Worm (Caenorhabditis elegans): ENCODE data around the gene twk-4.

The twk-4 gene

DNA sequence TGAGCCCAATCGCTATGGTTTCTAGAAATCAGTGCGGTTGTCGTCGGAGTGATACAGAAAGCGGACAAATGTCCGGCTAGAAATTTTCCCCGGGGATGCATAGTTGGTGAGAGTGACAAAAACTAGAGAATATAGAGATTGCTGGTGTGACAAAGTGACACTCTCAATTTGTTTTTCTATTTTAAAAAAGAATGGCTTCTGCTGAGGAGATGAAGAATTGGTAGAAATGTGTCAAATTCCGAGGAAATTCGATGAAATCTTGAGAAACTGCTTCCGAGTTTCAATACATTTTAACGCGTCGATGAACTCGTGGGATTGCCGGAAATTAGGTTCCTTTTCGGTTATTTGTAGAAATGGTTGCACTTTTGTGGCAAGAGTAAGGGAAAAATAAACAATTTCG, at the start of gene twk-4:
TSS of gene twk-4 (minus strand) at position 101 of the 400 bp plus-strand sequence.
- TF ChIP-seq lir-3 (tag; optimal IDR thresholded peaks at IDR 0.05) = no peak
- TF ChIP-seq pqm-1 (tag; optimal IDR thresholded peaks at IDR 0.05) = no peak
- TF ChIP-seq F26F4.8 (GFP tag; conservative IDR thresholded peaks at IDR 0.05) = no peak

DNA sequence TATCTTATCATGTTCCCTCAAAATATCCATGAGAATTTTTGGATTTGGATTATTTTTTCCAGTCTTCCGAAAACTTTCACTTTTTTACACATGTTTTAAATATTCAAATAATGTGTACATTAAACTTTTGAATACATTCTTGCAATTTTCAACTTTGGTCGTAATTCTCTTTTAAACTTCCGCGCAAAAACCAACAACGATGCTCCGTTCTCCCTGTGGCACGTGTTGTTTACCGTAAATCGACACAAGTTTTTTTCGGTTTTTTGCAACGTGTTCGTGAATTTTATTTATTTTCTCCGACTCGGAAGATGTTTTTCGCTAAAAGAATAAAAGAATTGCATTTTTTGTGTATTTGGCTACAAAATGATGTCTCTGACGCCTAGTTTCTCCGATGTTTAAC, 48.7 kb upstream of the twk-4 start:
- TF ChIP-seq lsy-2 (tag; optimal IDR thresholded peaks at IDR 0.05) (peak in 1 of 2 experiments; percentile 77), dpl-1 (GFP tag; optimal IDR thresholded peaks at IDR 0.05) (peak; percentile 93), madf-9 (GFP tag; conservative IDR thresholded peaks at IDR 0.05) (no peak), zag-1 (tag; optimal IDR thresholded peaks at IDR 0.05) (no peak), hlh-11 (tag; optimal IDR thresholded peaks at IDR 0.05) (peak; percentile 25), nhr-28 (tag; optimal IDR thresholded peaks at IDR 0.05) (peak; percentile 71), nhr-6 (tag; optimal IDR thresholded peaks at IDR 0.05) (peak; percentile 20), nhr-102 (tag; optimal IDR thresholded peaks at IDR 0.05) (no peak), Y48G9A.11 (GFP tag; IDR thresholded peaks at IDR 0.05) (peak; percentile 98), aha-1 (tag) (no peak), mxl-2 (GFP tag; conservative IDR thresholded peaks at IDR 0.05) (no peak), rbr-2 (tag; optimal IDR thresholded peaks at IDR 0.05) (peak; percentile 8), pqm-1 (tag; optimal IDR thresholded peaks at IDR 0.05) (no peak), skn-1 (tag; optimal IDR thresholded peaks at IDR 0.05) (no peak), R02D3.7 (tag; optimal IDR thresholded peaks at IDR 0.05) (peak; percentile 75), T20F7.1 (GFP tag; optimal IDR thresholded peaks at IDR 0.05) (peak; percentile 96), nhr-77 (tag; optimal IDR thresholded peaks at IDR 0.05) (peak; percentile 8), F44E2.7 (GFP tag; IDR thresholded peaks at IDR 0.05) (no peak), unc-62 (GFP tag; optimal IDR thresholded peaks at IDR 0.05 in 1 of 2) (peak in 1 of 2 experiments; percentile 94), unc-62 (tag; optimal IDR thresholded peaks at IDR 0.05) (no peak), lin-38 (GFP tag; IDR thresholded peaks at IDR 0.05) (no peak), mep-1 (tag; optimal IDR thresholded peaks at IDR 0.05) (peak; percentile 61), hlh-30 (tag; optimal IDR thresholded peaks at IDR 0.05; ENCODE audit: insufficient read depth) (peak; percentile 46), pha-4 (GFP tag; IDR thresholded peaks at IDR 0.05) (no peak), pha-4 (tag; optimal IDR thresholded peaks at IDR 0.05) (peak; percentile 43), dve-1 (tag; optimal IDR thresholded peaks at IDR 0.05; ENCODE audit: insufficient read depth) (peak; percentile 44)

DNA sequence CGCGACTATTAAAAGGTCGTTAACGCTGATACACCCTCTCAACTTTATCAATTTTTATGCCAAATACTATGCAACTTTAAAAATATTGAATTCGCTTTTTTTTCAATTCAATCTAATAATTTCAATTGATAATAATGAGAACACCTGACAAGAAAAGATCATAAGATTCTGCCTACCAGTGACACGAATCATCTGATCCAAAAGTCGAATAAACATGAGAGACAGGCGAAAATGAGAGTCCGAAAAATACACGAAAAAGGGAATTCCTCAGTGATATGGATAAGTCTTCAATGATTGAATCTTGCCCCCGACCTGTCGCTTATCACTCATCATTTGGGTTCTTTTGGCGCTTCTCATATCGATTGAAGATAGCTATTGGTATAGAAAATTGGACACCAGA, 47.5 kb upstream of the twk-4 start:
- TF ChIP-seq lsy-2 (tag; optimal IDR thresholded peaks at IDR 0.05) (no peak), hlh-11 (tag; optimal IDR thresholded peaks at IDR 0.05) (peak; percentile 11), nhr-28 (tag; optimal IDR thresholded peaks at IDR 0.05) (peak; percentile 16), nhr-25 (tag; optimal IDR thresholded peaks at IDR 0.05; ENCODE audit: borderline replicate concordance, insufficient read depth) (no peak), hlh-30 (tag; optimal IDR thresholded peaks at IDR 0.05; ENCODE audit: insufficient read depth) (peak; percentile 74)

DNA sequence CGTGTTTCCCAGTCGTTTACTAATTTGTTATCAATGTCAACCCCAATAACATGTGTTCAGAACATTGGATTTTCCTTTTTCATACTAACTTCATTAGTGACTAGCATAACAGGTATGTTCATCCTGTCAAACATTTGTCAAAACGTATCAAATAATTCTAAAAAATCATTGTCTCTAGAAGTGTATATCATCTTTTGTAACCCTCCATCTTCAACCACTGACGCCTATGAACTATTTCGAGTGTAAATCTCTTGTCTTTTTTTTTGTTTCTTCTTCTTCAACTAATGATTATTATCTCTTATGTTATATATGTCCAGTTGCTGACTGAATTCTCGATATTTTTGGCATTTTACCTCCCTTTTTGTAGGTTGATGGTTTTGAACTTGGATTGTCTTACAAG, 43.6 kb upstream of the twk-4 start:
- TF ChIP-seq daf-19 (GFP tag; conservative IDR thresholded peaks at IDR 0.05) (no peak), nhr-28 (tag; optimal IDR thresholded peaks at IDR 0.05) (peak; percentile 1), hif-1 (tag; optimal IDR thresholded peaks at IDR 0.05) (no peak), fos-1 (tag; optimal IDR thresholded peaks at IDR 0.05) (no peak), nhr-102 (tag; optimal IDR thresholded peaks at IDR 0.05) (no peak), saeg-2 (GFP tag; IDR thresholded peaks at IDR 0.05) (no peak), set-16 (GFP tag; IDR thresholded peaks at IDR 0.05) (no peak)

DNA sequence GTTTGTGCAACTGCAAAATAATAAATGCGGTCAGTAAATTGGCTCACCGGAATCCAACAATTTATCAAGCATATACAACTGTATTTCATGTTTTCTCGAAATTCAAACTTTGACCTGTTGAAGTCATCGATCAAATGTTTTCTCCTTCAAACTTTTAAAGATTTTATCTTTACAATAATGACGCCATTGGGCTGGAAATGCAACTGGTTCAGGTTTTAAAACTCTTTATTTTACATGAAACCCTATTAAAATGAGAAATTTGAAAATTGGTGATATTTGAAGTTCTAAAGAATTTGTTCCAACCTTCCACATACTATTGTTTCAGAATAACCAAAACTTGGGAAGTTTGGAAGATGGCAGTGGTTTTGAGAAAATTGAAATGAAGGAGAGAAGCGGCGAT, 42.9 kb upstream of the twk-4 start:
- TF ChIP-seq ZK546.5 (tag; optimal IDR thresholded peaks at IDR 0.05) = no peak
- no peak for TF ChIP-seq sdz-12 (GFP tag; optimal IDR thresholded peaks at IDR 0.05)
- peak; percentile 63 for TF ChIP-seq aha-1 (tag)
